Fruit fly (Drosophila melanogaster) whole organism, prepupa: Measurements from ENCODE around the gene CG12057.

ENCODE experiments used
- Blimp-1 ChIP-seq: fragments of 200-800 bp; sonication (Bioruptor generic); optimal IDR thresholded peaks from 3 replicates; lab custom pipeline; 2017; ENCODE audit warnings: missing biosample characterization, missing genetic modification characterization, mild to moderate bottlenecking, moderate library complexity, missing genetic modification reagents
- CG10669 ChIP-seq: fragments of 200-800 bp; sonication (Bioruptor generic); optimal IDR thresholded peaks from 3 replicates; lab custom pipeline; 2018; ENCODE audit warnings: missing biosample characterization, mild to moderate bottlenecking, missing genetic modification characterization, moderate library complexity
- CG11902 ChIP-seq: fragments of 200-800 bp; sonication (Bioruptor generic); optimal IDR thresholded peaks from 3 replicates; lab custom pipeline; 2016; ENCODE audit warnings: missing biosample characterization, missing genetic modification characterization
- CG1621 ChIP-seq: fragments of 200-800 bp; sonication (Bioruptor generic); optimal IDR thresholded peaks from 3 replicates; lab custom pipeline; 2018; ENCODE audit warnings: missing biosample characterization, mild to moderate bottlenecking, missing genetic modification characterization
- CG16779 ChIP-seq: fragments of 200-800 bp; sonication (Bioruptor generic); optimal IDR thresholded peaks from 3 replicates; lab custom pipeline; 2017; ENCODE audit warnings: missing biosample characterization, mild to moderate bottlenecking, missing genetic modification characterization
- CG31627 ChIP-seq: fragments of 200-800 bp; sonication (Bioruptor generic); optimal IDR thresholded peaks from 3 replicates; lab custom pipeline; 2016; ENCODE audit warnings: missing biosample characterization, missing genetic modification characterization
- CG32006 ChIP-seq: fragments of 200-800 bp; sonication (Bioruptor generic); optimal IDR thresholded peaks from 3 replicates; lab custom pipeline; 2017; ENCODE audit warnings: missing biosample characterization, mild to moderate bottlenecking, missing genetic modification characterization
- CG4318 ChIP-seq: fragments of 200-800 bp; sonication (Bioruptor generic); optimal IDR thresholded peaks from 3 replicates; lab custom pipeline; 2017; ENCODE audit warnings: missing biosample characterization, mild to moderate bottlenecking, missing genetic modification characterization
- CG6163 ChIP-seq: fragments of 200-800 bp; sonication (Bioruptor generic); IDR thresholded peaks from 3 replicates; pipeline ENCODE4 v1.3.6; 2022; ENCODE audit warnings: missing biosample characterization, missing genetic modification characterization
- CG6276 ChIP-seq: fragments of 200-800 bp; sonication (Bioruptor generic); optimal IDR thresholded peaks from 2 replicates; lab custom pipeline; 2017; ENCODE audit warnings: missing biosample characterization, mild to moderate bottlenecking, missing genetic modification characterization
- CG6792 ChIP-seq: fragments of 200-800 bp; sonication (Bioruptor generic); optimal IDR thresholded peaks from 3 replicates; lab custom pipeline; 2016; ENCODE audit warnings: missing biosample characterization, missing genetic modification characterization
- CG6808 ChIP-seq: fragments of 200-800 bp; sonication (Bioruptor generic); optimal IDR thresholded peaks from 3 replicates; lab custom pipeline; 2017; ENCODE audit warnings: missing biosample characterization, missing genetic modification characterization, mild to moderate bottlenecking, moderate library complexity, missing genetic modification reagents
- CG7368 ChIP-seq: fragments of 200-800 bp; sonication (Bioruptor generic); optimal IDR thresholded peaks from 3 replicates; lab custom pipeline; 2016; ENCODE audit warnings: missing biosample characterization, missing genetic modification characterization
- CG8319 ChIP-seq: fragments of 200-800 bp; sonication (Bioruptor generic); optimal IDR thresholded peaks from 3 replicates; lab custom pipeline; 2016; ENCODE audit warnings: missing biosample characterization, missing genetic modification characterization
- CG8632 ChIP-seq: fragments of 200-800 bp; sonication (Bioruptor generic); optimal IDR thresholded peaks from 3 replicates; lab custom pipeline; 2016; ENCODE audit warnings: missing biosample characterization, missing genetic modification characterization
- Eip78C ChIP-seq: fragments of 200-800 bp; sonication (Bioruptor generic); peaks from one replicate; lab custom pipeline; 2016; ENCODE audit warnings: missing biosample characterization, missing genetic modification characterization
- Eip93F ChIP-seq: fragments of 200-800 bp; sonication (Bioruptor generic); optimal IDR thresholded peaks from 2 replicates; lab custom pipeline; 2016; ENCODE audit warnings: missing biosample characterization, mild to moderate bottlenecking, missing genetic modification characterization
- Ets21C ChIP-seq: fragments of 200-800 bp; sonication (Bioruptor generic); optimal IDR thresholded peaks from 3 replicates; lab custom pipeline; 2016; ENCODE audit warnings: missing biosample characterization, missing genetic modification characterization
- Hr38 ChIP-seq: sonication (Bioruptor generic); optimal IDR thresholded peaks from 2 replicates; lab custom pipeline; 2016; ENCODE audit warnings: missing biosample characterization, missing genetic modification characterization
- Lpt ChIP-seq: fragments of 200-800 bp; sonication (Bioruptor generic); optimal IDR thresholded peaks from 3 replicates; lab custom pipeline; 2016; ENCODE audit warnings: missing biosample characterization, missing genetic modification characterization
- Smox ChIP-seq: fragments of 200-800 bp; sonication (Bioruptor generic); optimal IDR thresholded peaks from 3 replicates; lab custom pipeline; 2016; ENCODE audit warnings: missing biosample characterization, missing genetic modification characterization
- Sox102F ChIP-seq: fragments of 200-800 bp; sonication (Bioruptor generic); optimal IDR thresholded peaks from 2 replicates; lab custom pipeline; 2016; ENCODE audit warnings: missing biosample characterization, mild to moderate bottlenecking, missing genetic modification characterization
- Sox14 ChIP-seq: fragments of 200-800 bp; sonication (Bioruptor generic); optimal IDR thresholded peaks from 3 replicates; lab custom pipeline; 2016; ENCODE audit warnings: missing biosample characterization, missing genetic modification characterization
- achi ChIP-seq: fragments of 200-800 bp; sonication (Bioruptor generic); optimal IDR thresholded peaks from 3 replicates; lab custom pipeline; 2016; ENCODE audit warnings: missing biosample characterization, missing genetic modification characterization
- acj6 ChIP-seq: fragments of 200-800 bp; sonication (Bioruptor generic); optimal IDR thresholded peaks from 3 replicates; lab custom pipeline; 2016; ENCODE audit warnings: missing biosample characterization, missing genetic modification characterization
- cyc ChIP-seq: fragments of 200-800 bp; sonication (Bioruptor generic); optimal IDR thresholded peaks from 3 replicates; lab custom pipeline; 2016; ENCODE audit warnings: missing biosample characterization, missing genetic modification characterization
- dsx ChIP-seq: fragments of 200-800 bp; optimal IDR thresholded peaks from 3 replicates; lab custom pipeline; 2019; ENCODE audit warnings: missing biosample characterization, mild to moderate bottlenecking, missing genetic modification characterization, moderate library complexity; ENCODE audit not compliant: poor library complexity, severe bottlenecking
- eg ChIP-seq: fragments of 200-800 bp; sonication (Bioruptor generic); IDR thresholded peaks from 3 replicates; pipeline ENCODE4 v1.3.6; 2022; ENCODE audit warnings: missing biosample characterization, missing genetic modification characterization
- fkh ChIP-seq: fragments of 200-800 bp; sonication (Bioruptor generic); optimal IDR thresholded peaks from 3 replicates; lab custom pipeline; 2017; ENCODE audit warnings: missing biosample characterization, mild to moderate bottlenecking, missing genetic modification characterization, moderate library complexity
- lz ChIP-seq: fragments of 200-800 bp; sonication (Bioruptor generic); optimal IDR thresholded peaks from 3 replicates; lab custom pipeline; 2016; ENCODE audit warnings: missing biosample characterization, missing genetic modification characterization
- pdm3 ChIP-seq: fragments of 200-800 bp; sonication (Bioruptor generic); optimal IDR thresholded peaks from 3 replicates; lab custom pipeline; 2016; ENCODE audit warnings: missing biosample characterization, missing genetic modification characterization
- salr ChIP-seq, 2 experiments: fragments of 200-800 bp; sonication (Bioruptor generic); optimal IDR thresholded peaks; 3 replicates each; lab custom pipeline; 2016 to 2018; ENCODE audit warnings: missing biosample characterization in 2 of 2, missing genetic modification characterization in 2 of 2, mild to moderate bottlenecking in 1 of 2
- ss ChIP-seq, 2 experiments: fragments of 200-800 bp; sonication (Bioruptor generic); optimal IDR thresholded peaks; 2 replicates in 1 of 2; 3 replicates in 1 of 2; lab custom pipeline; 2017 to 2018; ENCODE audit warnings: mild to moderate bottlenecking in 2 of 2, missing biosample characterization in 2 of 2, missing genetic modification characterization in 2 of 2, moderate library complexity in 1 of 2
- topi ChIP-seq: fragments of 200-800 bp; sonication (Bioruptor generic); optimal IDR thresholded peaks from 3 replicates; lab custom pipeline; 2016; ENCODE audit warnings: missing biosample characterization, missing genetic modification characterization
- vri ChIP-seq: fragments of 200-800 bp; sonication (Bioruptor generic); optimal IDR thresholded peaks from 3 replicates; lab custom pipeline; 2016; ENCODE audit warnings: missing biosample characterization, mild to moderate bottlenecking, missing genetic modification characterization

The CG12057 gene

DNA sequence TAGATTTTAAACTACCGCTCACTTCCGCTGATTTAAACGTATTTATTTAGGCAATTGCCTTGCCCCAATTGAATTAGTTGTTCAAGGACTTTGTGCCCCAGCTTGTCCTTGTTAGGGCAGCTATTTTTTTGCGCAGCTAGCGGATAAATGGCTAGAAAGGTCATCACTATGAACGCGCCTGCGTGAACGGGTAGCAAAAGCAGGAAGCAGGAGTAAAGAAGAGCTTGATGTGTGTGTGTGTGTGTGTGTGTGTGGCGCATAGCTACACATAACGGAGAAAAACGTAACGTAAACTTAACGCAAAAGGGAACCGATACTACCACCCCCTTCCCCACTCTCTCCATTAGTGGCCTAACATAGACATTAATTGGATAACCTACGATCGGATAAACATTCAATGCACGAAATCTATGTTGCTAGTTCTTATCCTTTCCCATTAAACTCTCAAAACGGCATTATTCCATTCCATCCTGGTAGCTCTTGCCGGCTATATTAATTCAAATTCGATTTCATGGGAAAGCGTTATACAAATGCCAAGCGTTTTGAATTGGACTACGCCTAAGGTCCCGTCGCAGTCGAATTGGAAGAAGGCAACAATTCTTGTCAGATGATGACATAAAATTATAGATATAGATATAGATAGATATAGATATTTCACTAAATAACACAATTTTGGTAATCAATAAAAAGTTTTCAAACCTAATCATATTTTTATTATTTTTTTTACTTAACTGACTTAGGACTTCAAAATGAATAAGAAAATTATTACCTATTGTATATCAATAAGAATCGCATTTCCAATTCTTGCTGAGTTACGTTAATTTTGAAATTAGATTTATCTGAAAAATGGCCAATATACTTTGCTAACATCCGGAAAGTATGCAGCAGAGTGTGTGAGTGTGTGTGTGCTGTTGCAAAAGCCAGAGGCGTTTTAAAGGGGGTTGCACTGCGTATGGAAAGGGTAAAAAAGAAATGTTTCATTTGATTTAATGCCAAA, 26.6 kb upstream of the CG12057 start:
- peak; percentile 8; the same call in 1 of the 3 replicates for TF ChIP-seq eg (GFP tag; lab: Robert Waterston, UW)
- TF ChIP-seq Sox102F (GFP tag; lab: Kevin White, UChicago), result no peak

DNA sequence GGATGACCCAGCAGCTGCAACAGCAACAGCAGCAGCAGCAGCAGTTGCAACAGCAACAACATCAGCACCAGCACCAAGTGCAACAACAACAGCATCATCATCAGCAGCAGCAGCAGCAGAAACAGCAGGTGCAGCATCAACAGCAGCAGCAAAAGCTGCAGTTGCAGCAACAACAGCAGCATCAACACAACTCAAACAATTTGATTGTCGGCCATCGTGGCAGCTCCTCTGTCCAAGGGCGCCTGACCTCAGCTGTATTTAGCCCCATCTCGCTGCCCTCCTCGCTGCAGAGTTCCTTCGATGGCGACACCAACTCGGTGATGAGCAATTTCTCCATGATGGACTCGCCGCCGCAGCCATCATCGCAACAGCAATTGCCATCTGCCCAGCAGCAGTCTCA, 23.2 kb upstream of the CG12057 start:
- TF ChIP-seq acj6 (GFP tag; lab: Kevin White, UChicago), result no peak
- TF ChIP-seq ss (GFP tag; optimal IDR thresholded peaks at IDR 0.05; lab: Kevin White, UChicago), result no peak
- no peak for TF ChIP-seq CG32006 (GFP tag; lab: Kevin White, UChicago)
- TF ChIP-seq CG31627 (GFP tag; lab: Kevin White, UChicago), result no peak
- no peak for TF ChIP-seq CG11902 (GFP tag; lab: Kevin White, UChicago)
- TF ChIP-seq CG8632, result no peak
- TF ChIP-seq CG6163, result no peak
- TF ChIP-seq eg (GFP tag; lab: Robert Waterston, UW), result no peak
- no peak for TF ChIP-seq achi

DNA sequence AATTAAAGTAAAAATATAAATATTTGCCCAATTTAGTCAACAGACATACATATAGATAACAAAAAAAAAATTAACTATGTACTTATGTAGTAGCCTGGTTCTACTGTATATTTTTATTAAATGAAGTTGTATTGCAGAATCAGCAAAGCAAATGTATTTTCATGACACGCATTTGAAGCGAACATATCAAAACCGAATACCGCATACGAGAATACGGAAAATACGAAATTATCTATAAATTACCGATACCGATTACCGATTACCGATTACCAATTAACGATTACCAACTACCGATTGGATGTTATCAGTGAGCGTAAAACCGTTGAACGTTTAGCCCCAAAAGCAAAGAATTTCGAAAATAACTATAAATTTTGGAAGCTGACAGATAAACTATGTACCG, 4.0 kb upstream of the CG12057 start:
- no peak for TF ChIP-seq Blimp-1 (GFP tag; lab: Kevin White, UChicago)

DNA sequence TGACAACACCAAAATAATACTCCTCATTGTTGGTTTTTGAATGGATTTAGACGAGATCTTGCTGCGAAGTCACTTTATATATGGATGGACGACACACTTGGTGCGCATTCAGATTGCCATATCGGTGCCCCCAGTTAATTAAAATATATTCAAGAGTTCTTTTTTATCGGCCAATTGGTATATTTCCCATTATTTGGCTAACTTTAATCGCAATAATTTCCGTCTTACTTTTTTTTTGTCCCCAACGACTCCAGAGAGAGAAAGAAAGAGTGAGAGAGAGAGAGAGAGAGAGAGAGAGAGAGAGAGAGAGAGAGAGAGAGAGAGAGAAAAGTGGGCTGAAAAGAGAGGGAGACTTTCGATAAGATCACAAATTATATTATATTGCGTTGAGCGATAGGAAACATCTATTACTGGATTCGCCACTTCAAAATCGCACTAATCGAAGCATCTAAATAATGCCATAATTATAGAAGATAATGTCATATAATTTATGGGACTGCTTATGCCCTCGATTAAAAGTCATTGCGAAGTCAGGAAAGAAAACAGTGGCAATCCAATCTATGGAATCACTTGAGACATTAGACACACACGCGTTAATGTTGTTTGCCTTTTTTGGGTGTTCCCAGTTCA, 787 bp upstream of the CG12057 start, which contains the start of gene CG12115:
CG12115 (minus strand) TSS at position 51 of the 630 bp plus-strand sequence.
- TF ChIP-seq vri (GFP tag; lab: Kevin White, UChicago), result peak; percentile 13
- TF ChIP-seq fkh (GFP tag; lab: Kevin White, UChicago), result no peak

DNA sequence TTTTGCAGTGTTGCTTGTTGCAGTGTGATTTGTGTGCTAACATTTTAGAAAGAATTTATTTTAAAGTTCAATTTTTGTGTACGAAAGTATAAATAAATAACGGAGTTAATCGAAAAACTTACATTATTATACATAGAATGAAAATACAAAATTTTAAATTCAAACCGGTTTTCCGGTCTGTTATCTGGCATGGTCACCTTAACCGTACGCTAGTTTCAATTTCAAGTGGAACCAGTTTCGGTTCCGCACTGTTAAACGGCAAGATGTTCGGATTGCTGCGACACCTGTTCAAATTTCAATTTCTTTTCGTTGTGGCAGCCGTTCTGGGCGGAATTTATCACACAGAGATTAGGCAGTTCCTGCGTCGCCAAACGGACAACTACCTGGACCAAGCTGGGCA, 972 bp downstream of the CG12057 start, which contains the start of gene CG12056:
CG12056 (plus strand) TSS at position 241 of the 400 bp plus-strand sequence.
- no peak for TF ChIP-seq CG10669 (GFP tag; lab: Kevin White, UChicago)
- TF ChIP-seq CG6792 (GFP tag; lab: Kevin White, UChicago), result no peak
- no peak for TF ChIP-seq CG6808 (GFP tag; lab: Kevin White, UChicago)
- TF ChIP-seq Blimp-1 (GFP tag; lab: Kevin White, UChicago), result no peak
- no peak for TF ChIP-seq CG4318 (GFP tag; lab: Kevin White, UChicago)
- peak; percentile 9 for TF ChIP-seq Eip78C (GFP tag; lab: Kevin White, UChicago)
- TF ChIP-seq Sox14 (GFP tag; lab: Kevin White, UChicago), result no peak
- TF ChIP-seq pdm3 (GFP tag; lab: Kevin White, UChicago), result no peak
- TF ChIP-seq Hr38 (GFP tag; lab: Kevin White, UChicago), result no peak

DNA sequence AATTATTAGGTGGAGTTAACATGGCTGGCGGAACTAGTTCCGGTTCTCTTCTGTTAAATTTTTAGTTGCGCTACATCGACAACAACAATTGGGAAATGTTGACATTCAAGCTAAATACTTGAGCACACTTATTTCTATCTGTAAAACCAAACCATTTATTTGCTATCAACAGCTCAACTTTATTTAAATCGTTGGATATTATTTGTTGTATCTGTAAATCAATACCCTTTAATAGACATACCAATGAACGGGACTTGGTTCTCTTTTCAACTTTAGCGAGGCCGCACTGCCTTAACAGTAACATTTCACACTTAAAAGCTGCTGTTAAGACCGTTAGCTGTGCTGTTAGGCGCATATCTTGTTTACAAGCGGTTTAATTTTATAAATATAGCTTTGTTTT, 2.1 kb downstream of the CG12057 start, which contains the start of gene CG12106:
CG12106 (plus strand) TSS at position 295 of the 400 bp plus-strand sequence.
- peak; percentile 72 for TF ChIP-seq fkh (GFP tag; lab: Kevin White, UChicago)
- TF ChIP-seq CG8632, result no peak
- TF ChIP-seq CG11902 (GFP tag; lab: Kevin White, UChicago), result peak; percentile 7
- peak; percentile 53 for TF ChIP-seq CG10669 (GFP tag; lab: Kevin White, UChicago)
- no peak for TF ChIP-seq CG7368 (GFP tag; lab: Kevin White, UChicago)
- peak; percentile 46 for TF ChIP-seq achi
- peak; percentile 31 for TF ChIP-seq CG1621
- no peak for TF ChIP-seq CG6276 (GFP tag; lab: Kevin White, UChicago)
- TF ChIP-seq CG8319 (GFP tag; lab: Kevin White, UChicago), result peak; percentile 5
- no peak for TF ChIP-seq CG6163
- TF ChIP-seq CG4318 (GFP tag; lab: Kevin White, UChicago), result peak; percentile 37
- TF ChIP-seq CG16779 (tag; lab: Kevin White, UChicago), result no peak
- TF ChIP-seq dsx (GFP tag; lab: Kevin White, UChicago), result no peak
- no peak for TF ChIP-seq Eip93F (GFP tag; lab: Kevin White, UChicago)
- TF ChIP-seq topi, result peak; percentile 60
- TF ChIP-seq cyc (GFP tag; lab: Kevin White, UChicago), result peak; percentile 65
- TF ChIP-seq CG6792 (GFP tag; lab: Kevin White, UChicago), result peak; percentile 38
- no peak for TF ChIP-seq Hr38 (GFP tag; lab: Kevin White, UChicago)
- TF ChIP-seq Eip78C (GFP tag; lab: Kevin White, UChicago), result peak; percentile 87
- TF ChIP-seq acj6 (GFP tag; lab: Kevin White, UChicago), result peak; percentile 47
- peak; percentile 63 for TF ChIP-seq lz (GFP tag; lab: Kevin White, UChicago)
- TF ChIP-seq Lpt, result no peak
- TF ChIP-seq CG6808 (GFP tag; lab: Kevin White, UChicago), result no peak
- TF ChIP-seq eg (GFP tag; lab: Robert Waterston, UW), result no peak
- no peak for TF ChIP-seq Smox (GFP tag; lab: Kevin White, UChicago)
- peak; percentile 47 for TF ChIP-seq Ets21C
- TF ChIP-seq salr (GFP tag; optimal IDR thresholded peaks at IDR 0.05; lab: Kevin White, UChicago), result no peak
